Worm (Caenorhabditis elegans) whole organism, L4 larva: ENCODE data around the gene D1054.19.
A peak's percentile ranks its signal among the peaks of the same experiment; 100 is the strongest.

Experiments used
- F10B5.3 ChIP-seq: sonication (generic microtip); optimal IDR thresholded peaks from 2 replicates; lab custom pipeline; 2016; ENCODE audit warnings: mild to moderate bottlenecking, missing genetic modification characterization, missing compliant biosample characterization
- R02D3.7 ChIP-seq: fragments of 150-350 bp; sonication (generic microtip); optimal IDR thresholded peaks from 3 replicates; lab custom pipeline; 2014; ENCODE audit warnings: missing biosample characterization, missing genetic modification characterization
- T20F7.1 ChIP-seq: fragments of 200-800 bp; sonication (Bioruptor generic); optimal IDR thresholded peaks from 2 replicates; lab custom pipeline; 2018; ENCODE audit warnings: mild to moderate bottlenecking, missing genetic modification characterization, missing compliant biosample characterization
- T26A8.4 ChIP-seq: fragments of 200-800 bp; sonication (Bioruptor generic); IDR thresholded peaks from 2 replicates; pipeline ENCODE4 v1.3.6; 2022; ENCODE audit warnings: missing genetic modification characterization, missing compliant biosample characterization
- Y105C5A.15 ChIP-seq: fragments of 200-800 bp; sonication (Bioruptor generic); IDR thresholded peaks from 2 replicates; pipeline ENCODE4 v1.3.6; 2022; ENCODE audit warnings: missing genetic modification characterization, missing compliant biosample characterization
- attf-4 ChIP-seq: sonication (generic microtip); optimal IDR thresholded peaks from 3 replicates; lab custom pipeline; 2017; ENCODE audit warnings: missing biosample characterization, missing genetic modification characterization
- ceh-20 ChIP-seq: fragments of 200-800 bp; sonication (Bioruptor generic); IDR thresholded peaks from 2 replicates; pipeline ENCODE4 v1.3.6; 2022; ENCODE audit warnings: missing genetic modification reagents, missing genetic modification characterization, missing compliant biosample characterization
- ceh-32 ChIP-seq: sonication (generic microtip); optimal IDR thresholded peaks from 2 replicates; lab custom pipeline; 2016; ENCODE audit warnings: mild to moderate bottlenecking, missing genetic modification characterization, missing compliant biosample characterization; ENCODE audit not compliant: poor library complexity
- ceh-62 ChIP-seq: sonication (generic microtip); optimal IDR thresholded peaks from 2 replicates; lab custom pipeline; 2017; ENCODE audit warnings: missing biosample characterization, missing genetic modification characterization
- ces-1 ChIP-seq: fragments of 150-350 bp; sonication (generic microtip); optimal IDR thresholded peaks from 4 replicates; lab custom pipeline; 2014; ENCODE audit warnings: missing biosample characterization, missing genetic modification reagents, missing genetic modification characterization
- daf-12 ChIP-seq: fragments of 150-350 bp; optimal IDR thresholded peaks from 2 replicates; lab custom pipeline; 2014; ENCODE audit warnings: missing biosample characterization, missing genetic modification reagents, missing genetic modification characterization
- daf-16 ChIP-seq, 3 experiments: sonication (generic microtip); optimal IDR thresholded peaks; 2 replicates each; lab custom pipeline; 2016 to 2017; ENCODE audit warnings: missing genetic modification characterization in 3 of 3, missing genetic modification reagents in 3 of 3, mild to moderate bottlenecking in 2 of 3, missing compliant biosample characterization in 2 of 3, missing biosample characterization in 1 of 3, moderate library complexity in 1 of 3
- daf-19 ChIP-seq: fragments of 200-800 bp; sonication (Bioruptor generic); conservative IDR thresholded peaks from 2 replicates; pipeline ENCODE4 v1.3.6; 2022; ENCODE audit warnings: missing genetic modification characterization, missing compliant biosample characterization
- dpl-1 ChIP-seq: fragments of 150-350 bp; optimal IDR thresholded peaks from 2 replicates; lab custom pipeline; 2014; ENCODE audit warnings: missing biosample characterization, missing genetic modification reagents, missing genetic modification characterization
- fkh-10 ChIP-seq: fragments of 150-350 bp; optimal IDR thresholded peaks from 2 replicates; lab custom pipeline; 2014; ENCODE audit warnings: missing biosample characterization, missing genetic modification reagents, missing genetic modification characterization
- fos-1 ChIP-seq: fragments of 150-350 bp; optimal IDR thresholded peaks from 2 replicates; lab custom pipeline; 2014; ENCODE audit warnings: missing biosample characterization, missing genetic modification characterization
- hif-1 ChIP-seq, 2 experiments: sonication (generic microtip); optimal IDR thresholded peaks; 2 replicates each; lab custom pipeline; 2016 to 2017; ENCODE audit warnings: missing compliant biosample characterization in 2 of 2, missing genetic modification characterization in 2 of 2, missing genetic modification reagents in 2 of 2, missing genotype in 2 of 2, mild to moderate bottlenecking in 1 of 2
- lin-13 ChIP-seq: fragments of 150-350 bp; optimal IDR thresholded peaks from 2 replicates; lab custom pipeline; 2014; ENCODE audit warnings: missing biosample characterization, missing genetic modification reagents, missing genetic modification characterization
- lin-29 ChIP-seq: fragments of 200-800 bp; sonication (Bioruptor generic); IDR thresholded peaks from 2 replicates; pipeline ENCODE4 v1.3.6; 2022; ENCODE audit warnings: missing genetic modification reagents, missing genetic modification characterization, missing compliant biosample characterization
- lin-38 ChIP-seq: fragments of 200-800 bp; sonication (Bioruptor generic); IDR thresholded peaks from 2 replicates; pipeline ENCODE4 v1.3.6; 2022; ENCODE audit warnings: missing genetic modification reagents, missing genetic modification characterization, missing compliant biosample characterization
- lsy-2 ChIP-seq, 2 experiments: fragments of 150-350 bp in 1 of 2; sonication (generic microtip) in 1 of 2; optimal IDR thresholded peaks; 2 replicates each; lab custom pipeline; 2014 to 2017; ENCODE audit warnings: missing biosample characterization in 2 of 2, missing genetic modification characterization in 2 of 2
- madf-5 ChIP-seq, 2 experiments: fragments of 200-800 bp; sonication (Bioruptor generic); IDR thresholded peaks; 2 replicates each; pipeline ENCODE4 v1.3.6; 2022; ENCODE audit warnings: missing compliant biosample characterization in 2 of 2, missing genetic modification characterization in 2 of 2
- mdt-29 ChIP-seq: fragments of 200-800 bp; sonication (Bioruptor generic); IDR thresholded peaks from 2 replicates; pipeline ENCODE4 v1.3.6; 2022; ENCODE audit warnings: missing genetic modification reagents, missing genetic modification characterization, missing compliant biosample characterization
- nhr-10 ChIP-seq: fragments of 150-350 bp; optimal IDR thresholded peaks from 2 replicates; lab custom pipeline; 2014; ENCODE audit warnings: missing biosample characterization, missing genetic modification characterization
- nhr-111 ChIP-seq: fragments of 200-800 bp; sonication (Bioruptor generic); optimal IDR thresholded peaks from 2 replicates; lab custom pipeline; 2018; ENCODE audit warnings: mild to moderate bottlenecking, missing genetic modification characterization, missing compliant biosample characterization
- nhr-25 ChIP-seq: sonication (generic microtip); optimal IDR thresholded peaks from 2 replicates; lab custom pipeline; 2017; ENCODE audit warnings: missing genetic modification characterization, mild to moderate bottlenecking, missing compliant biosample characterization, antibody characterized with exemption, moderate library complexity, borderline replicate concordance; ENCODE audit not compliant: insufficient read depth
- nhr-28 ChIP-seq: fragments of 150-350 bp; optimal IDR thresholded peaks from 2 replicates; lab custom pipeline; 2014; ENCODE audit warnings: missing biosample characterization, missing genetic modification characterization
- nhr-6 ChIP-seq: fragments of 150-350 bp; optimal IDR thresholded peaks from 2 replicates; lab custom pipeline; 2014; ENCODE audit warnings: missing biosample characterization, missing genetic modification characterization
- nhr-77 ChIP-seq: fragments of 150-350 bp; optimal IDR thresholded peaks from 2 replicates; lab custom pipeline; 2014; ENCODE audit warnings: missing biosample characterization, missing genetic modification characterization
- rbr-2 ChIP-seq: sonication (generic microtip); optimal IDR thresholded peaks from 2 replicates; lab custom pipeline; 2016; ENCODE audit warnings: missing genotype, missing genetic modification characterization, missing compliant biosample characterization
- tra-1 ChIP-seq: fragments of 200-800 bp; sonication (Bioruptor generic); IDR thresholded peaks from 2 replicates; pipeline ENCODE4 v1.3.6; 2022; ENCODE audit warnings: missing genetic modification reagents, missing genetic modification characterization, missing compliant biosample characterization
- unc-39 ChIP-seq: sonication (generic microtip); optimal IDR thresholded peaks from 2 replicates; lab custom pipeline; 2017; ENCODE audit warnings: missing biosample characterization, missing genetic modification characterization
- unc-62 ChIP-seq, 3 experiments: fragments of 150-350 bp in 1 of 3; sonication (generic microtip); optimal IDR thresholded peaks in 2 of 3; peaks in 1 of 3; 1 replicate in 1 of 3; 2 replicates in 2 of 3; lab custom pipeline; 2014 to 2017; ENCODE audit warnings: missing biosample characterization in 3 of 3, missing genetic modification characterization in 3 of 3, missing genetic modification reagents in 3 of 3, missing genotype in 1 of 3
- vab-7 ChIP-seq: fragments of 200-800 bp; sonication (Bioruptor generic); IDR thresholded peaks from 2 replicates; pipeline ENCODE4 v1.3.6; 2022; ENCODE audit warnings: missing genetic modification reagents, missing genetic modification characterization, missing compliant biosample characterization

The D1054.19 gene

DNA sequence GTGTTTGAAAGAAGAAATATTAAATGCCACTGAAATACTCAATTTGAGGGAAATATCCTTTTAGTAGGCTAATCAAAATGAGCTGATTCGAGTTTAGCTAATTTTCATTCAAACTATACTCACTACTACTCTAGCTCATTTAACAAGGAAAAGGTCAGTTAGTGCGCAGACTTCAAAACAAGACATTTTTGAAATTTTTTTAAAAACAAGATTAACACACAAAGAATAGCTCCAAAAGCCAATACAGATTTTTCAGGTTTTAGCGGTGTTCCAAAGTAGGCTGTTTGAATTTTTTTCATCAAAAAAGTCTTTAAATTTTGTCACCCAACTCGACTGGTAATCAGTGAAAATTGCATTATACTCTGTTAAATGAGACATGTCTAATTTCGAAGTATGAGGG, 34.8 kb upstream of the D1054.19 start:
- TF ChIP-seq unc-62 (GFP tag; optimal IDR thresholded peaks at IDR 0.05 in 1 of 2; lab: Kevin White, UChicago) (peak in 1 of 2 experiments; percentile 94), unc-62 (tag; optimal IDR thresholded peaks at IDR 0.05; lab: Kevin White, UChicago) (no peak), nhr-25 (tag; lab: Kevin White, UChicago) (peak; percentile 31), madf-5 (GFP tag; IDR thresholded peaks at IDR 0.05; lab: Robert Waterston, UW) (no peak)

DNA sequence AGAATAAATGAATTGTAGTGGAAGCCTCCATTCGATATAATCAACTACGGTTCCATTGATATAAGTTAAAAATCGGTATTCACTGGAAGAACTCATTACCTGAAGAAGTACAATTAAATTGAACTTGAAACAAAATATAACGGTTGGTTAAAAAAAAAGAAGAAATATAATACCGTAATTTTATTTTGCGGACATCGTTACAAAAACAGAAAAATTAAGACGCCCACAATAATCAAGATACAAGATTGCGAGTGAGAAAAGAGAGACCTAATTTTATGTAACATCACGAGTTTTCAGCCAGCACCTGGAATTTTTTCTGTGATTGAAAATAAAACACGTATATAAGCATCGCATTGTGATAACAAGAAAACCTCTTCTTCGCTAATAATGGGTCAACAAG, 32.9 kb upstream of the D1054.19 start, which contains the start of gene sre-6:
sre-6 (minus strand) TSS at position 101 of the 400 bp plus-strand sequence.
- TF ChIP-seq tra-1 (no peak), hif-1 (tag; optimal IDR thresholded peaks at IDR 0.05; lab: Kevin White, UChicago) (no peak), ceh-62 (tag; lab: Kevin White, UChicago) (no peak), F10B5.3 (tag; lab: Kevin White, UChicago) (no peak), vab-7 (GFP tag; lab: Robert Waterston, UW) (no peak), fkh-10 (GFP tag; lab: Kevin White, UChicago) (no peak), fos-1 (tag; lab: Kevin White, UChicago) (no peak), ceh-20 (GFP tag; lab: Robert Waterston, UW) (no peak), nhr-111 (GFP tag; lab: Kevin White, UChicago) (no peak), daf-12 (no peak)

ce11 chrV:10764066-10764465, 31.5 kb upstream of the D1054.19 start, which contains the start of gene ocr-1:
ocr-1 (plus strand) TSS chrV:10764366.
- TF ChIP-seq T26A8.4 (GFP tag; lab: Robert Waterston, UW) (no peak), nhr-77 (tag; lab: Kevin White, UChicago) (no peak), nhr-28 (tag; lab: Kevin White, UChicago) (no peak), ceh-32 (tag; lab: Kevin White, UChicago) (no peak), hif-1 (tag; optimal IDR thresholded peaks at IDR 0.05; lab: Kevin White, UChicago) (no peak), rbr-2 (tag; lab: Kevin White, UChicago) (no peak), nhr-10 (tag; lab: Kevin White, UChicago) (no peak), attf-4 (tag; lab: Kevin White, UChicago) (no peak), Y105C5A.15 (GFP tag; lab: Robert Waterston, UW) (no peak)

DNA sequence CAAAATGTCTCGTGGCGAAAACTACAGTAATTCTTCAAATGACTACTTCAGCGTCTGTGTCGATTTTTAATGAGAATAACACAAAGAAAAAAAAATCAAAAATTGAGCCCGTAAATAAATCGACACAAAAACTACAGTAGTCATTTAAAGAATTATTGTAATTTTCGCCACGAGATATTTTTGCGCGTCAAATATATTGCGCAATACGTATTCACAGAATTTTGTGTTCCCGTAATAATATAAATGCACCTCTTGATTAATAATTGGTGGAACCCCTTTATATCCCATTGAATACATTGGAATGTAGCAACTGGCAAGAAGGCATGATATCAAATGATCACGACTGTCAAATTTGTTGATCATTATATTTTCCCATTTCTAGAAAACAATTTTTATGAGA, 26.7 kb upstream of the D1054.19 start:
- TF ChIP-seq T20F7.1 (GFP tag; lab: Kevin White, UChicago) (no peak), daf-19 (GFP tag; lab: Robert Waterston, UW) (no peak), daf-12 (no peak), unc-62 (GFP tag; optimal IDR thresholded peaks at IDR 0.05 in 1 of 2; lab: Kevin White, UChicago) (peak in 1 of 2 experiments; percentile 44), unc-62 (tag; optimal IDR thresholded peaks at IDR 0.05; lab: Kevin White, UChicago) (no peak), dpl-1 (GFP tag; lab: Kevin White, UChicago) (no peak), lin-29 (GFP tag; lab: Robert Waterston, UW) (no peak)
- TF ChIP-seq, all 104 proteins: peak for 1

DNA sequence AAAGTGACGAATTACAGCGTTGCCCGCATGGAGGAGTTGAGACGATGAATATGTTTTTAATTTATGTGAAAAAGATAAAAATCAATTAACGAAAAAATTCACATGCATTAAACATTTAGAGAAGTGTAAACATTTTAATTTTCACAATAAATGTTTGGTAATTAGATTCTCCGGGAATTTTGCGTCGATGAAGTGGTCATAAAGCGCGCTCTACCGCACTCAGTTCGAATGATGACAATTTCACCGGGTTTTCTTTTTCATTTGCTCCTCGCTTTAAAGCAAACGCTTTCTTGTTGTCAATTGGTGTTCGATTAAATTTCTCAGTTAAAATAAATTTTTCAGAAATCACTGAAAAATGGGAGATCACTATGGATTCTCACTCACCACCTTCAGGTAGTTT, 25.6 kb upstream of the D1054.19 start, which contains the start of the genes D1054.1 and pas-2:
D1054.1 (minus strand) TSS at position 192 of the 400 bp plus-strand sequence.
pas-2 (plus strand) TSS at position 343 of the 400 bp plus-strand sequence.
- TF ChIP-seq unc-39 (no peak), nhr-6 (no peak), ces-1 (GFP tag; lab: Kevin White, UChicago) (peak; percentile 25), lin-13 (GFP tag; lab: Kevin White, UChicago) (no peak), lsy-2 (tag; optimal IDR thresholded peaks at IDR 0.05; lab: Kevin White, UChicago) (peak in 1 of 2 experiments; percentile 35), R02D3.7 (tag; lab: Kevin White, UChicago) (no peak), lin-38 (GFP tag; lab: Robert Waterston, UW) (peak; percentile 68), F10B5.3 (tag; lab: Kevin White, UChicago) (no peak), mdt-29 (GFP tag; lab: Robert Waterston, UW) (no peak), daf-16 (GFP tag; optimal IDR thresholded peaks at IDR 0.05; lab: Kevin White, UChicago) (no peak), daf-16 (tag; optimal IDR thresholded peaks at IDR 0.05; lab: Kevin White, UChicago) (peak; percentile 31), dpl-1 (GFP tag; lab: Kevin White, UChicago) (peak; percentile 7)
